Fruit fly (Drosophila melanogaster) whole organism, wandering third instar larva: ENCODE data around the gene CG31898.

Experiments
- Abd-B ChIP-seq: fragments of >200 bp; optimal IDR thresholded peaks from 2 replicates; lab custom pipeline; 2017; ENCODE audit warnings: missing biosample characterization, missing genetic modification characterization
- CG9705 ChIP-seq: fragments of 200-800 bp; sonication (Bioruptor generic); optimal IDR thresholded peaks from 2 replicates; lab custom pipeline; 2018; ENCODE audit warnings: missing biosample characterization, mild to moderate bottlenecking, missing genetic modification characterization
- Dfd ChIP-seq: fragments of >200 bp; optimal IDR thresholded peaks from 2 replicates; lab custom pipeline; 2017; ENCODE audit warnings: missing biosample characterization, missing genetic modification characterization
- OdsH ChIP-seq: fragments of 200-800 bp; sonication (Bioruptor generic); optimal IDR thresholded peaks from 2 replicates; lab custom pipeline; 2016; ENCODE audit warnings: missing biosample characterization, mild to moderate bottlenecking, missing genetic modification characterization
- br ChIP-seq: fragments of 200-800 bp; sonication (Bioruptor generic); optimal IDR thresholded peaks from 2 replicates; lab custom pipeline; 2016; ENCODE audit warnings: missing biosample characterization, missing genetic modification characterization
- foxo ChIP-seq, 2 experiments: fragments of 200-800 bp; sonication (Bioruptor generic); optimal IDR thresholded peaks; 2 replicates in 1 of 2; 3 replicates in 1 of 2; lab custom pipeline; 2016 to 2017; ENCODE audit warnings: missing biosample characterization in 2 of 2, missing genetic modification characterization in 2 of 2
- psq ChIP-seq: fragments of 200-800 bp; sonication (Bioruptor generic); optimal IDR thresholded peaks from 3 replicates; lab custom pipeline; 2017; ENCODE audit warnings: missing biosample characterization, mild to moderate bottlenecking, missing genetic modification characterization, moderate library complexity
- sv ChIP-seq: fragments of 200-800 bp; sonication (Bioruptor generic); optimal IDR thresholded peaks from 3 replicates; lab custom pipeline; 2016; ENCODE audit warnings: missing biosample characterization, missing genetic modification characterization

dm6 chr2L:8424090-8424470, 23.9 kb downstream of the CG31898 start:
- TF ChIP-seq psq (GFP tag; lab: Kevin White, UChicago) (no peak), OdsH (GFP tag; lab: Kevin White, UChicago) (no peak), Abd-B (GFP tag; lab: Kevin White, UChicago) (no peak), foxo (GFP tag; optimal IDR thresholded peaks at IDR 0.05; lab: Kevin White, UChicago) (no peak), CG9705 (GFP tag; lab: Kevin White, UChicago) (no peak), sv (no peak), br (GFP tag; lab: Kevin White, UChicago) (no peak), Dfd (GFP tag; lab: Kevin White, UChicago) (no peak)
